Fruit fly (Drosophila melanogaster): Measurements from ENCODE around the gene C15.

Gene C15

DNA sequence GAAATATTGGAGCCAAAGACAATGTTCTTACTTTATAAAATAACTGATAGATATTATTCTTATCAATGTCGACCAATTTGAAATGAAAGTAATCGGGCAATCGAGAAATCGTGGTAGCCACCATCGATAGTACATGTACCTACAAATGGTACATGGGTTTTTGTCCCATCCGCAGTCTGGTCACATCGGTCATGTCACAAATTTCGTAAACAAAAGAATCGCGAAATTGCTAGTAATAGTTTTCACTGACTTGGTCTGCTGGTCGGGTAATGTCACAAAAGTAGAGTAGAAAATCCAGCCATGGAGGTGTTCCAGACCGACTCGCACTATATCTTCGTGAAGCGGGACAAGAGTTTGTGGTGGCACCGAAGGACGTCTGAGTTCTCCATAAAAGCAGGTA lies 21.0 kb downstream of the C15 start, which contains the start of gene sp3:
sp3 (plus strand) TSS at position 173 of the 400 bp plus-strand sequence.
- TF ChIP-seq lola (GFP tag; optimal IDR thresholded peaks at IDR 0.05), result no peak
- TF ChIP-seq ey (GFP tag; optimal IDR thresholded peaks at IDR 0.05), result no peak
- no peak for TF ChIP-seq jim (GFP tag; optimal IDR thresholded peaks at IDR 0.05)
- TF ChIP-seq dmrt93B (GFP tag; optimal IDR thresholded peaks at IDR 0.05), result no peak
- TF ChIP-seq h (GFP tag; optimal IDR thresholded peaks at IDR 0.05), result no peak
- TF ChIP-seq pan (optimal IDR thresholded peaks at IDR 0.05), result no peak
- TF ChIP-seq fru (GFP tag; optimal IDR thresholded peaks at IDR 0.05), result no peak
- TF ChIP-seq Rel (GFP tag; optimal IDR thresholded peaks at IDR 0.05), result no peak
- TF ChIP-seq Rel (tag; optimal IDR thresholded peaks at IDR 0.05), result no peak
- no peak for TF ChIP-seq Sp1 (GFP tag; optimal IDR thresholded peaks at IDR 0.05)

DNA sequence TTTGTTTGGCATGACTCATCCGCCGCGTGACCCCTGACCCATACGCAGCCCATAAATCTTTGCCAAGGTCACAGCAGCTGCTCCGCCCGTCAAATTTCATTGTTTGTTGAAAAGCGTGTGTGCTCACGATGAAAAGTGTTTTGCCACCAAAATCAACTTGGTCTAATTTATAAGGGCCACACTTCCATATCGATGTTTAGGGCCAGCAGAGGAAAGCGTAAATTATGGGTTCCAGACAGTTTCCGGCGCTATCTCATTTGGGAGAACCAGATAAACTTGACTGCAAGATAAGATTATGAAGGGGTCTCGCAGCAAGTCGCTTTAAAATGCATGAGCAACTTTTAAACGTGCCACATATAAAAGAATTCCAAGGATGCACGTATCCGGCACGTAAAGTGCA lies 22.0 kb downstream of the C15 start:
- TF ChIP-seq Hnf4 (GFP tag; optimal IDR thresholded peaks at IDR 0.05) (no peak), dmrt93B (GFP tag; optimal IDR thresholded peaks at IDR 0.05) (no peak), lola (GFP tag; optimal IDR thresholded peaks at IDR 0.05) (no peak), ey (GFP tag; optimal IDR thresholded peaks at IDR 0.05) (no peak), Rel (GFP tag; optimal IDR thresholded peaks at IDR 0.05) (no peak), Rel (tag; optimal IDR thresholded peaks at IDR 0.05) (no peak), GATAd (GFP tag; optimal IDR thresholded peaks at IDR 0.05) (no peak), rgr (GFP tag; optimal IDR thresholded peaks at IDR 0.05) (no peak), Sp1 (GFP tag; optimal IDR thresholded peaks at IDR 0.05) (no peak), woc (GFP tag; optimal IDR thresholded peaks at IDR 0.05) (no peak), tai (GFP tag; optimal IDR thresholded peaks at IDR 0.05) (no peak), brk (GFP tag; optimal IDR thresholded peaks at IDR 0.05) (no peak), psq (GFP tag; optimal IDR thresholded peaks at IDR 0.05) (no peak), Dif (GFP tag; optimal IDR thresholded peaks at IDR 0.05; ENCODE audit: partially characterized antibody) (no peak)

dm6 chr3R:21524574-21524973 lies 24.8 kb downstream of the C15 start:
- TF ChIP-seq lola (GFP tag; optimal IDR thresholded peaks at IDR 0.05), result no peak
- no peak for TF ChIP-seq OdsH (GFP tag; optimal IDR thresholded peaks at IDR 0.05)
- no peak for TF ChIP-seq N (GFP tag; optimal IDR thresholded peaks at IDR 0.05)
- TF ChIP-seq Myc (optimal IDR thresholded peaks at IDR 0.05), result no peak
- TF ChIP-seq Jra (GFP tag; optimal IDR thresholded peaks at IDR 0.05), result no peak
- no peak for TF ChIP-seq Hnf4 (GFP tag; optimal IDR thresholded peaks at IDR 0.05)
- TF ChIP-seq Vsx2 (GFP tag; optimal IDR thresholded peaks at IDR 0.05; ENCODE audit: partially characterized antibody), result no peak
- no peak for TF ChIP-seq fru (GFP tag; optimal IDR thresholded peaks at IDR 0.05)
- TF ChIP-seq pan (optimal IDR thresholded peaks at IDR 0.05), result no peak
- no peak for TF ChIP-seq jim (GFP tag; optimal IDR thresholded peaks at IDR 0.05)
- TF ChIP-seq br (GFP tag; optimal IDR thresholded peaks at IDR 0.05), result no peak
- no peak for TF ChIP-seq sage (GFP tag; optimal IDR thresholded peaks at IDR 0.05)
- TF ChIP-seq rgr (GFP tag; optimal IDR thresholded peaks at IDR 0.05), result no peak
- TF ChIP-seq Dif (GFP tag; optimal IDR thresholded peaks at IDR 0.05; ENCODE audit: partially characterized antibody), result no peak

DNA sequence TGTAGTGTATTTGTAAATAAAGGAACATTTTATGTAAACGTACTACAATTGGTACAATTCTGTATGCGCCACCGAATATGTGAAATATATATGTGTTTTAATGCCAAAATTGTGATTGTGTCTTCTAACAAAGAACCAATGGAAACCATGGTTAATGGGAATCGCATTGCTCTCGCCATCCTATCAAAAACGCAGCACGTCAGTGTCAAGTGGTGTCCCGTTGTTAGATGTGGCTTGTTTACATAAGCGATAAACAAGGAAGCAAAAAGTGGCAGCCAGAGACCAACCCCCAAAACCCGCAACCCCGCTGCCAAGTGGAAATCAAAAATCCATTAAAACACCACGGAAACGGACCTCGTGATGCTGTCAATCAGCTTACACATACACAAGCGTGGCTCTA lies 28.7 kb downstream of the C15 start:
- TF ChIP-seq dsf (GFP tag; optimal IDR thresholded peaks at IDR 0.05; ENCODE audit: borderline replicate concordance), result no peak
- no peak for TF ChIP-seq dl (GFP tag; optimal IDR thresholded peaks at IDR 0.05; ENCODE audit: insufficient read depth in 1 of 2, partially characterized antibody in 2 of 2)
- no peak for TF ChIP-seq sv (GFP tag; optimal IDR thresholded peaks at IDR 0.05)
- TF ChIP-seq tai (GFP tag; optimal IDR thresholded peaks at IDR 0.05), result no peak
- no peak for TF ChIP-seq lola (GFP tag; optimal IDR thresholded peaks at IDR 0.05)

dm6 chr3R:21534256-21534655 lies 34.5 kb downstream of the C15 start:
- TF ChIP-seq CG32264 (GFP tag; optimal IDR thresholded peaks at IDR 0.05) (no peak), Vsx2 (GFP tag; optimal IDR thresholded peaks at IDR 0.05; ENCODE audit: partially characterized antibody) (no peak), fru (GFP tag; optimal IDR thresholded peaks at IDR 0.05) (no peak), Abd-B (GFP tag; optimal IDR thresholded peaks at IDR 0.05) (no peak), rgr (GFP tag; optimal IDR thresholded peaks at IDR 0.05) (no peak), Mio (GFP tag; optimal IDR thresholded peaks at IDR 0.05) (no peak), Hr83 (GFP tag; optimal IDR thresholded peaks at IDR 0.05; ENCODE audit: poor library complexity, severe bottlenecking) (no peak), pan (optimal IDR thresholded peaks at IDR 0.05) (no peak), psq (GFP tag; optimal IDR thresholded peaks at IDR 0.05) (no peak), dl (GFP tag; optimal IDR thresholded peaks at IDR 0.05; ENCODE audit: insufficient read depth in 1 of 2, partially characterized antibody in 2 of 2) (no peak)
